Worm (Caenorhabditis elegans) whole organism, L2 larva: Measurements from ENCODE around the gene vps-36.
A peak's percentile ranks its signal among the peaks of the same experiment; 100 is the strongest.

Experiments
- C34F6.9 ChIP-seq: fragments of 150-350 bp; optimal IDR thresholded peaks from 2 replicates; lab custom pipeline; 2014; ENCODE audit warnings: missing biosample characterization, missing genetic modification characterization
- F13H6.1 ChIP-seq: sonication (generic microtip); optimal IDR thresholded peaks from 2 replicates; lab custom pipeline; 2016; ENCODE audit warnings: missing genetic modification characterization, missing compliant biosample characterization
- R02D3.7 ChIP-seq: fragments of 150-350 bp; optimal IDR thresholded peaks from 2 replicates; lab custom pipeline; 2014; ENCODE audit warnings: missing biosample characterization, missing genetic modification characterization
- Y55F3AM.14 ChIP-seq: fragments of 200-800 bp; sonication (Bioruptor generic); optimal IDR thresholded peaks from 2 replicates; lab custom pipeline; 2018; ENCODE audit warnings: mild to moderate bottlenecking, missing genetic modification characterization, missing compliant biosample characterization
- ZK546.5 ChIP-seq: sonication (generic microtip); optimal IDR thresholded peaks from 2 replicates; lab custom pipeline; 2017; ENCODE audit warnings: missing biosample characterization, missing genetic modification characterization
- alr-1 ChIP-seq: fragments of 150-350 bp; optimal IDR thresholded peaks from 2 replicates; lab custom pipeline; 2014; ENCODE audit warnings: missing biosample characterization, missing genetic modification characterization
- aly-2 ChIP-seq: fragments of 150-350 bp; optimal IDR thresholded peaks from 2 replicates; lab custom pipeline; 2014; ENCODE audit warnings: missing biosample characterization, missing genetic modification characterization
- ama-1 ChIP-seq: fragments of 150-350 bp; optimal IDR thresholded peaks from 2 replicates; lab custom pipeline; 2018; ENCODE audit warnings: inconsistent platforms
- blmp-1 ChIP-seq: sonication (generic microtip); optimal IDR thresholded peaks from 2 replicates; lab custom pipeline; 2017; ENCODE audit warnings: missing genetic modification characterization, mild to moderate bottlenecking, missing compliant biosample characterization, antibody characterized with exemption, moderate library complexity; ENCODE audit not compliant: insufficient read depth
- ceh-16 ChIP-seq: fragments of 150-350 bp; optimal IDR thresholded peaks from 2 replicates; lab custom pipeline; 2014; ENCODE audit warnings: missing biosample characterization, missing genetic modification characterization
- ceh-82 ChIP-seq: fragments of 150-350 bp; optimal IDR thresholded peaks from 2 replicates; lab custom pipeline; 2014; ENCODE audit warnings: missing biosample characterization, missing genetic modification characterization
- crh-2 ChIP-seq: sonication (generic microtip); optimal IDR thresholded peaks from 2 replicates; lab custom pipeline; 2017; ENCODE audit warnings: missing biosample characterization, missing genetic modification characterization
- dmd-4 ChIP-seq: sonication (generic microtip); optimal IDR thresholded peaks from 2 replicates; lab custom pipeline; 2017; ENCODE audit warnings: missing biosample characterization, missing genetic modification characterization
- egl-27 ChIP-seq: sonication (generic microtip); optimal IDR thresholded peaks from 3 replicates; lab custom pipeline; 2017; ENCODE audit warnings: missing biosample characterization, missing genetic modification reagents, missing genetic modification characterization
- elt-1 ChIP-seq: fragments of 150-350 bp; optimal IDR thresholded peaks from 2 replicates; lab custom pipeline; 2014; ENCODE audit warnings: missing biosample characterization, missing genetic modification characterization
- elt-3 ChIP-seq: sonication (generic microtip); optimal IDR thresholded peaks from 2 replicates; lab custom pipeline; 2017; ENCODE audit warnings: missing biosample characterization, missing genetic modification characterization
- fos-1 ChIP-seq: fragments of 150-350 bp; optimal IDR thresholded peaks from 2 replicates; lab custom pipeline; 2014; ENCODE audit warnings: missing biosample characterization, missing genetic modification characterization
- gmeb-1 ChIP-seq: fragments of 150-350 bp; optimal IDR thresholded peaks from 2 replicates; lab custom pipeline; 2014; ENCODE audit warnings: missing biosample characterization, missing genetic modification characterization
- lin-11 ChIP-seq: fragments of 150-350 bp; sonication (generic microtip); optimal IDR thresholded peaks from 2 replicates; lab custom pipeline; 2014; ENCODE audit warnings: missing biosample characterization, missing genetic modification characterization, inconsistent platforms, mixed read lengths
- lin-13 ChIP-seq: fragments of 150-350 bp; optimal IDR thresholded peaks from 2 replicates; lab custom pipeline; 2014; ENCODE audit warnings: missing biosample characterization, missing genetic modification reagents, missing genetic modification characterization
- lin-39 ChIP-seq: fragments of 150-350 bp; optimal IDR thresholded peaks from 2 replicates; lab custom pipeline; 2014; ENCODE audit warnings: missing biosample characterization, missing genetic modification reagents, missing genetic modification characterization
- lsy-2 ChIP-seq, 2 experiments: fragments of 150-350 bp in 1 of 2; sonication (generic microtip) in 1 of 2; optimal IDR thresholded peaks; 2 replicates each; lab custom pipeline; 2014 to 2017; ENCODE audit warnings: missing biosample characterization in 2 of 2, missing genetic modification characterization in 2 of 2
- mab-5 ChIP-seq: fragments of 150-350 bp; optimal IDR thresholded peaks from 2 replicates; lab custom pipeline; 2014; ENCODE audit warnings: missing biosample characterization, missing genetic modification characterization
- mbf-1 ChIP-seq: sonication (generic microtip); optimal IDR thresholded peaks from 2 replicates; lab custom pipeline; 2017; ENCODE audit warnings: missing biosample characterization, missing genetic modification characterization
- mdl-1 ChIP-seq, 2 experiments: fragments of 150-350 bp in 1 of 2; sonication (generic microtip) in 1 of 2; optimal IDR thresholded peaks; 2 replicates each; lab custom pipeline; 2017; ENCODE audit warnings: missing biosample characterization in 2 of 2, missing genetic modification characterization in 2 of 2
- nhr-10 ChIP-seq: sonication (generic microtip); optimal IDR thresholded peaks from 2 replicates; lab custom pipeline; 2017; ENCODE audit warnings: missing biosample characterization, missing genetic modification characterization
- nhr-11 ChIP-seq: fragments of 150-350 bp; optimal IDR thresholded peaks from 2 replicates; lab custom pipeline; 2014; ENCODE audit warnings: missing biosample characterization, missing genetic modification characterization
- nhr-12 ChIP-seq: fragments of 150-350 bp; optimal IDR thresholded peaks from 2 replicates; lab custom pipeline; 2014; ENCODE audit warnings: missing biosample characterization, missing genetic modification characterization
- nhr-129 ChIP-seq: fragments of 150-350 bp; optimal IDR thresholded peaks from 2 replicates; lab custom pipeline; 2014; ENCODE audit warnings: missing biosample characterization, missing genetic modification characterization
- nhr-21 ChIP-seq: fragments of 150-350 bp; optimal IDR thresholded peaks from 2 replicates; lab custom pipeline; 2014; ENCODE audit warnings: missing biosample characterization, missing genetic modification characterization
- nhr-23 ChIP-seq: fragments of 150-350 bp; optimal IDR thresholded peaks from 2 replicates; lab custom pipeline; 2014; ENCODE audit warnings: missing biosample characterization, missing genetic modification reagents, missing genetic modification characterization
- nhr-237 ChIP-seq: fragments of 150-350 bp; optimal IDR thresholded peaks from 2 replicates; lab custom pipeline; 2014; ENCODE audit warnings: missing biosample characterization, missing genetic modification characterization
- nhr-25 ChIP-seq: fragments of 150-350 bp; sonication (generic microtip); optimal IDR thresholded peaks from 3 replicates; lab custom pipeline; 2014; ENCODE audit warnings: missing biosample characterization, missing genetic modification characterization
- nhr-6 ChIP-seq: fragments of 150-350 bp; optimal IDR thresholded peaks from 2 replicates; lab custom pipeline; 2014; ENCODE audit warnings: missing biosample characterization, missing genetic modification characterization
- nhr-77 ChIP-seq: fragments of 150-350 bp; optimal IDR thresholded peaks from 2 replicates; lab custom pipeline; 2014; ENCODE audit warnings: missing biosample characterization, missing genetic modification characterization
- peb-1 ChIP-seq: fragments of 150-350 bp; optimal IDR thresholded peaks from 2 replicates; lab custom pipeline; 2014; ENCODE audit warnings: missing biosample characterization, missing genetic modification characterization
- sem-4 ChIP-seq: fragments of 150-350 bp; optimal IDR thresholded peaks from 2 replicates; lab custom pipeline; 2014; ENCODE audit warnings: missing biosample characterization, missing genetic modification reagents, missing genetic modification characterization
- skn-1 ChIP-seq: sonication (generic microtip); optimal IDR thresholded peaks from 2 replicates; lab custom pipeline; 2017; ENCODE audit warnings: missing biosample characterization, missing genetic modification characterization
- sma-3 ChIP-seq: sonication (generic microtip); optimal IDR thresholded peaks from 2 replicates; lab custom pipeline; 2016; ENCODE audit warnings: missing genetic modification reagents, missing genetic modification characterization, missing compliant biosample characterization
- sma-9 ChIP-seq, 2 experiments: fragments of 150-350 bp in 1 of 2; sonication (generic microtip) in 1 of 2; optimal IDR thresholded peaks; 2 replicates each; lab custom pipeline; 2014 to 2016; ENCODE audit warnings: missing genetic modification characterization in 2 of 2, mild to moderate bottlenecking in 1 of 2, missing biosample characterization in 1 of 2, missing compliant biosample characterization in 1 of 2, missing genetic modification reagents in 1 of 2, moderate library complexity in 1 of 2
- snpc-4 ChIP-seq: fragments of 150-350 bp; optimal IDR thresholded peaks from 2 replicates; lab custom pipeline; 2014; ENCODE audit warnings: missing biosample characterization, missing genetic modification characterization
- unc-39 ChIP-seq: fragments of 150-350 bp; optimal IDR thresholded peaks from 2 replicates; lab custom pipeline; 2014; ENCODE audit warnings: missing biosample characterization, missing genetic modification characterization
- unc-55 ChIP-seq: fragments of 150-350 bp; sonication (generic microtip); optimal IDR thresholded peaks from 3 replicates; lab custom pipeline; 2014; ENCODE audit warnings: missing biosample characterization, missing genetic modification reagents, missing genetic modification characterization
- unc-62 ChIP-seq: fragments of 150-350 bp; optimal IDR thresholded peaks from 2 replicates; lab custom pipeline; 2014; ENCODE audit warnings: missing biosample characterization, missing genetic modification reagents, missing genetic modification characterization
- zag-1 ChIP-seq: fragments of 150-350 bp; optimal IDR thresholded peaks from 2 replicates; lab custom pipeline; 2014; ENCODE audit warnings: missing biosample characterization, missing genetic modification characterization
- ztf-1 ChIP-seq: fragments of 200-800 bp; sonication (Bioruptor generic); conservative IDR thresholded peaks from 2 replicates; pipeline ENCODE4 v1.3.6; 2022; ENCODE audit warnings: missing genetic modification characterization, missing compliant biosample characterization
- ztf-11 ChIP-seq: sonication (generic microtip); optimal IDR thresholded peaks from 2 replicates; lab custom pipeline; 2017; ENCODE audit warnings: missing biosample characterization, missing genetic modification characterization
- ztf-4 ChIP-seq: fragments of 150-350 bp; optimal IDR thresholded peaks from 2 replicates; lab custom pipeline; 2014; ENCODE audit warnings: missing biosample characterization, missing genetic modification characterization

The vps-36 gene

DNA sequence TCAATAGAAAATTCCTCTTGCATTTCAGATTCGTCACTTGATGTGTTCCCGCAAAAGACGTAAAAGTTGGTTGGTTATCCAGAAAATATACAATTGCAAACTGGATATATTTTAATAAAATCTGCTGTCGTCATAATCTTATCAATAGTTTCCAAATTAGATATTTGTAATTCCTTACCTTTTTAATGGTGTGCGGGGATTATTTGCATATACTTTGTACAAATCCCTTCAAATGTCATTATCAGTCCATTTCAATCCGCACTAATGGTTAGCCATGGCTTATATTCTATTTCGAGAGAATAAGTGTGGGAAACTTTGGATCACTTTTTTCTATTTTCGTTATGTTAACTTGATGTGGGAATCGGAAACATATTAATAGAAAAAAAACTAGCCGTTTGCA lies 43.6 kb upstream of the vps-36 start:
- no peak for TF ChIP-seq nhr-6

DNA sequence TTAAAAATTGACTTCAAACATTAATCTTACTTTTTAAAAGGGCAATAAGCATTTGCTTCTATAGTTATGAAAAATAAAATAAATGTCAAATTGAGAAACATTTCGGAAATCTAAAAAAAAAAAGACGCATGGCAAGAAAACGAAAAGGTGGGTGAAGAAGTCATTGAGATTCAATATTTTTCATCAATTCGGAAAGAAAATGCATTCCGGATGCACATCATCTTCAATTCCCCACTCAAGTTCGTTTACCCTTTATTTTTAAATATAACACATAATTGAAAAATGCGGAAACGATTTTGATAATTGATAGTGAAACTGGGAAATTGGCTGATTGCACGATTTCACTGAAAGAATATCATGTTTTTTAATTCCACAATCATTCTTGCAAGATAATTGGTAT lies 42.0 kb upstream of the vps-36 start, which contains the start of gene F53B7.4:
Gene F53B7.4 (minus strand): TSS at position 101 of the 400 bp plus-strand sequence.
- no peak for TF ChIP-seq R02D3.7 (tag; lab: Kevin White, UChicago)
- no peak for TF ChIP-seq crh-2
- TF ChIP-seq dmd-4, result no peak
- TF ChIP-seq, all 48 proteins: peak for 0

DNA sequence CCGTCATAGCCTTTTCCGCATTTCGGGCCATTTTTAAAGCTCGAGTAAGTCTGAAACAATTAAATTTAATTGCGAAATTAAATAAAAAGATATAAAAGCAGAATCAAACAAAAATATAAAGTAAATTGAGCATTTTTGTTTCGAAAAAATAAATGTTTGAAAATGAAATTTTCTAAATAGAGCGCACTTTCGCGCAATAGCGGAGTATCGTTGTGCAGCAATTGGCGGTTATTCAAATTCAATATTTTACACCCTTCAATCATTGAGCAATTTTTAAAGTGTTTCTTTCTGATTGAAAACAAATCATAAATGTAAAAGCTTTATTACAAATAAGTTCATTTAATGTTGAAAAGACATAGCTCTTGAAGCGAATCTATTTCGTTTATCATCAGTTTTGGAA lies 40.2 kb upstream of the vps-36 start, which contains the start of gene isy-1:
Gene isy-1 (minus strand): TSS at position 50 of the 400 bp plus-strand sequence.
- no peak for TF ChIP-seq ztf-11
- peak; percentile 18 to 86 for TF ChIP-seq lsy-2 (tag; optimal IDR thresholded peaks at IDR 0.05; lab: Kevin White, UChicago)
- TF ChIP-seq peb-1 (tag; lab: Kevin White, UChicago), result no peak
- no peak for TF ChIP-seq ceh-82
- TF ChIP-seq mdl-1 (tag; optimal IDR thresholded peaks at IDR 0.05; lab: Kevin White, UChicago), result no peak
- no peak for TF ChIP-seq nhr-6
- TF ChIP-seq sem-4 (tag; lab: Kevin White, UChicago), result no peak
- no peak for TF ChIP-seq ztf-4 (tag; lab: Kevin White, UChicago)
- TF ChIP-seq gmeb-1 (tag; lab: Kevin White, UChicago), result peak; percentile 96
- peak; percentile 86 for TF ChIP-seq sma-9 (GFP tag; optimal IDR thresholded peaks at IDR 0.05; lab: Kevin White, UChicago)
- no peak for TF ChIP-seq sma-9 (tag; optimal IDR thresholded peaks at IDR 0.05; lab: Kevin White, UChicago)
- peak; percentile 48 for TF ChIP-seq blmp-1 (tag; lab: Kevin White, UChicago)
- no peak for TF ChIP-seq dmd-4
- no peak for TF ChIP-seq mbf-1 (tag; lab: Kevin White, UChicago)
- peak; percentile 91 for TF ChIP-seq unc-55 (GFP tag; lab: Kevin White, UChicago)
- TF ChIP-seq nhr-12 (tag; lab: Kevin White, UChicago), result no peak
- TF ChIP-seq unc-62 (GFP tag; lab: Kevin White, UChicago), result no peak
- TF ChIP-seq ceh-16 (tag; lab: Kevin White, UChicago), result no peak
- TF ChIP-seq nhr-23 (tag; lab: Kevin White, UChicago), result no peak
- TF ChIP-seq unc-39 (tag; lab: Kevin White, UChicago), result no peak
- peak; percentile 75 for TF ChIP-seq lin-13 (GFP tag; lab: Kevin White, UChicago)
- no peak for TF ChIP-seq nhr-25 (tag; lab: Kevin White, UChicago)
- TF ChIP-seq crh-2, result peak; percentile 79
- peak; percentile 58 for TF ChIP-seq nhr-129 (tag; lab: Kevin White, UChicago)
- no peak for TF ChIP-seq nhr-10 (tag; lab: Kevin White, UChicago)
- TF ChIP-seq aly-2 (tag; lab: Kevin White, UChicago), result no peak
- TF ChIP-seq sma-3 (GFP tag; lab: Kevin White, UChicago), result peak; percentile 41
- peak; percentile 57 for TF ChIP-seq snpc-4 (tag; lab: Kevin White, UChicago)
- no peak for TF ChIP-seq ztf-1
- no peak for TF ChIP-seq Y55F3AM.14 (GFP tag; lab: Kevin White, UChicago)
- no peak for TF ChIP-seq nhr-237 (tag; lab: Kevin White, UChicago)
- TF ChIP-seq ama-1 (lab: Kevin White, UChicago), result no peak
- no peak for TF ChIP-seq nhr-11 (tag; lab: Kevin White, UChicago)
- TF ChIP-seq R02D3.7 (tag; lab: Kevin White, UChicago), result no peak
- no peak for TF ChIP-seq elt-3 (tag; lab: Kevin White, UChicago)
- TF ChIP-seq alr-1 (tag; lab: Kevin White, UChicago), result no peak
- peak; percentile 52 for TF ChIP-seq mab-5
- no peak for TF ChIP-seq skn-1 (tag; lab: Kevin White, UChicago)
- TF ChIP-seq ZK546.5 (tag; lab: Kevin White, UChicago), result peak; percentile 6
- TF ChIP-seq fos-1 (tag; lab: Kevin White, UChicago), result peak; percentile 38
- no peak for TF ChIP-seq zag-1 (tag; lab: Kevin White, UChicago)
- TF ChIP-seq lin-11 (tag; lab: Kevin White, UChicago), result no peak
- TF ChIP-seq elt-1 (tag; lab: Kevin White, UChicago), result no peak
- peak; percentile 50 for TF ChIP-seq nhr-21
- no peak for TF ChIP-seq lin-39 (tag; lab: Kevin White, UChicago)
- peak; percentile 95 for TF ChIP-seq C34F6.9 (tag; lab: Kevin White, UChicago)
- TF ChIP-seq F13H6.1 (tag; lab: Kevin White, UChicago), result peak; percentile 32
- no peak for TF ChIP-seq nhr-77 (tag; lab: Kevin White, UChicago)
- no peak for TF ChIP-seq egl-27 (tag; lab: Kevin White, UChicago)
- TF ChIP-seq, all 48 proteins: peak for 16
